Worm (Caenorhabditis elegans) whole organism, midembryonic: ENCODE measurements around the gene F40F12.3.

ENCODE experiments used
- T22C8.4 ChIP-seq: fragments of 200-800 bp; sonication (Bioruptor generic); IDR thresholded peaks from 2 replicates; pipeline ENCODE4 v1.3.6; 2022; ENCODE audit warnings: missing genetic modification characterization, missing compliant biosample characterization
- klf-2 ChIP-seq: fragments of 200-800 bp; sonication (Bioruptor generic); conservative IDR thresholded peaks from 2 replicates; pipeline ENCODE4 v1.3.6; 2022; ENCODE audit warnings: missing genetic modification reagents, missing genetic modification characterization, missing compliant biosample characterization
- med-1 ChIP-seq: sonication (generic microtip); optimal IDR thresholded peaks from 2 replicates; lab custom pipeline; 2017; ENCODE audit warnings: missing genetic modification characterization, mild to moderate bottlenecking, missing compliant biosample characterization, antibody characterized with exemption, missing genetic modification reagents; ENCODE audit not compliant: insufficient read depth
- tab-1 ChIP-seq: fragments of 200-800 bp; sonication (Bioruptor generic); IDR thresholded peaks from 2 replicates; pipeline ENCODE4 v1.3.6; 2022; ENCODE audit warnings: missing genetic modification characterization, missing compliant biosample characterization
- ztf-23 ChIP-seq: fragments of 200-800 bp; sonication (Bioruptor generic); IDR thresholded peaks from 2 replicates; pipeline ENCODE4 v1.3.6; 2022; ENCODE audit warnings: missing genetic modification reagents, missing genetic modification characterization, missing compliant biosample characterization

DNA sequence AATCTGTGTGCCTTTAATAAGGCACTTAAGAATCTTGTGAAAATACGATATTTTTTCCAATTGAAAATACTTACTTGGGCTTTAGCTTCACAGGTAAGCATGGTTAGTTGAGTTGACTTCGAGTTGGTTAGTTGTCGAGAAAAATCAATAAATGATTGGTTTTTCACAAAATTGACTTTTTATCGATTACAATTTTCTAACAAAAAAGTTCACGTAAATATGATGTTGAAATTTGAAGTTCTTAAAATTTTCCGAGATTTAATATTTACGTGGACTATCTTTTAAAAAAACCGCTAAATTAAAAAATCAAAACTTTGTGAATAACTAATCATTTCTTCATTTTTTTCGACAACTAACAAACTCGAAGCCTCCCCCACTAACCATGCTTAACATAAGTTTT lies at the start of gene F40F12.3:
- TF ChIP-seq T22C8.4 (GFP tag; lab: Robert Waterston, UW) (no peak), tab-1 (GFP tag; lab: Robert Waterston, UW) (no peak), med-1 (GFP tag; lab: Kevin White, UChicago) (no peak), ztf-23 (GFP tag; lab: Robert Waterston, UW) (no peak), klf-2 (GFP tag; lab: Robert Waterston, UW) (no peak)
